Worm (Caenorhabditis elegans) whole organism, late embryonic: ENCODE results near the gene T23F6.5.
A peak's percentile ranks its signal among the peaks of the same experiment; 100 is the strongest.

Experiments
- C08G9.2 ChIP-seq: sonication (generic microtip); optimal IDR thresholded peaks from 2 replicates; lab custom pipeline; 2016; ENCODE audit warnings: mild to moderate bottlenecking, missing genetic modification characterization, moderate library complexity, missing compliant biosample characterization
- F13H6.1 ChIP-seq: sonication (generic microtip); optimal IDR thresholded peaks from 2 replicates; lab custom pipeline; 2016; ENCODE audit warnings: missing genetic modification characterization, missing compliant biosample characterization
- K09A11.1 ChIP-seq: sonication (generic microtip); optimal IDR thresholded peaks from 2 replicates; lab custom pipeline; 2017; ENCODE audit warnings: antibody characterized with exemption, mild to moderate bottlenecking, missing genetic modification characterization, missing compliant biosample characterization; ENCODE audit not compliant: insufficient read depth
- Y22D7AL.16 ChIP-seq: sonication (generic microtip); optimal IDR thresholded peaks from 2 replicates; lab custom pipeline; 2016; ENCODE audit warnings: missing genetic modification characterization, missing compliant biosample characterization
- ahr-1 ChIP-seq: sonication (generic microtip); optimal IDR thresholded peaks from 2 replicates; lab custom pipeline; 2016; ENCODE audit warnings: missing genetic modification characterization, missing compliant biosample characterization
- ceh-19 ChIP-seq: fragments of 200-800 bp; sonication (Bioruptor generic); optimal IDR thresholded peaks from 2 replicates; lab custom pipeline; 2018; ENCODE audit warnings: mild to moderate bottlenecking, missing genetic modification characterization, missing compliant biosample characterization
- ceh-24 ChIP-seq: sonication (generic microtip); optimal IDR thresholded peaks from 2 replicates; lab custom pipeline; 2016; ENCODE audit warnings: mild to moderate bottlenecking, missing genetic modification characterization, missing compliant biosample characterization
- ceh-45 ChIP-seq: fragments of 200-800 bp; sonication (Bioruptor generic); IDR thresholded peaks from 2 replicates; pipeline ENCODE4 v1.3.6; 2022; ENCODE audit warnings: missing genetic modification reagents, missing genetic modification characterization, missing compliant biosample characterization
- ceh-48 ChIP-seq: sonication (generic microtip); optimal IDR thresholded peaks from 2 replicates; lab custom pipeline; 2016; ENCODE audit warnings: missing genetic modification characterization, inconsistent platforms, missing compliant biosample characterization
- ceh-6 ChIP-seq: fragments of 200-800 bp; sonication (Bioruptor generic); optimal IDR thresholded peaks from 2 replicates; lab custom pipeline; 2018; ENCODE audit warnings: mild to moderate bottlenecking, missing genetic modification characterization, missing compliant biosample characterization
- ceh-9 ChIP-seq: sonication (generic microtip); optimal IDR thresholded peaks from 2 replicates; lab custom pipeline; 2016; ENCODE audit warnings: mild to moderate bottlenecking, missing genetic modification characterization, inconsistent platforms, missing compliant biosample characterization
- che-1 ChIP-seq: sonication (generic microtip); optimal IDR thresholded peaks from 2 replicates; lab custom pipeline; 2016; ENCODE audit warnings: mild to moderate bottlenecking, missing genetic modification characterization, missing compliant biosample characterization
- dve-1 ChIP-seq: sonication (generic microtip); optimal IDR thresholded peaks from 2 replicates; lab custom pipeline; 2017; ENCODE audit warnings: antibody characterized with exemption, mild to moderate bottlenecking, missing genetic modification characterization, missing compliant biosample characterization
- elt-2 ChIP-seq: sonication (generic microtip); optimal IDR thresholded peaks from 2 replicates; lab custom pipeline; 2016; ENCODE audit warnings: missing genetic modification reagents, missing genetic modification characterization, missing compliant biosample characterization
- ets-4 ChIP-seq: sonication (generic microtip); optimal IDR thresholded peaks from 2 replicates; lab custom pipeline; 2016; ENCODE audit warnings: missing genetic modification characterization, missing compliant biosample characterization
- eyg-1 ChIP-seq: sonication (generic microtip); optimal IDR thresholded peaks from 2 replicates; lab custom pipeline; 2016; ENCODE audit warnings: missing genotype, missing genetic modification characterization, missing compliant biosample characterization
- fkh-10 ChIP-seq: fragments of 150-350 bp; optimal IDR thresholded peaks from 2 replicates; lab custom pipeline; 2014; ENCODE audit warnings: missing biosample characterization, missing genetic modification reagents, missing genetic modification characterization
- hlh-30 ChIP-seq: sonication (generic microtip); optimal IDR thresholded peaks from 2 replicates; lab custom pipeline; 2017; ENCODE audit warnings: antibody characterized with exemption, missing genetic modification characterization, missing compliant biosample characterization; ENCODE audit not compliant: insufficient read depth
- lin-11 ChIP-seq: fragments of 200-800 bp; sonication (Bioruptor generic); optimal IDR thresholded peaks from 2 replicates; lab custom pipeline; 2018; ENCODE audit warnings: mild to moderate bottlenecking, missing genetic modification characterization, missing compliant biosample characterization
- nfya-1 ChIP-seq: sonication (generic microtip); optimal IDR thresholded peaks from 2 replicates; lab custom pipeline; 2017; ENCODE audit warnings: missing genetic modification characterization, mild to moderate bottlenecking, missing compliant biosample characterization, antibody characterized with exemption, moderate library complexity
- nhr-11 ChIP-seq: fragments of 150-350 bp; optimal IDR thresholded peaks from 2 replicates; lab custom pipeline; 2014; ENCODE audit warnings: missing biosample characterization, missing genetic modification characterization
- nhr-232 ChIP-seq: sonication (generic microtip); optimal IDR thresholded peaks from 2 replicates; lab custom pipeline; 2016; ENCODE audit warnings: missing genetic modification characterization, missing compliant biosample characterization
- npax-4 ChIP-seq: sonication (generic microtip); optimal IDR thresholded peaks from 2 replicates; lab custom pipeline; 2016; ENCODE audit warnings: missing genetic modification characterization, missing compliant biosample characterization
- odd-2 ChIP-seq: sonication (generic microtip); optimal IDR thresholded peaks from 2 replicates; lab custom pipeline; 2017; ENCODE audit warnings: antibody characterized with exemption, mild to moderate bottlenecking, missing genetic modification characterization, missing compliant biosample characterization
- pat-9 ChIP-seq: fragments of 200-800 bp; sonication (Bioruptor generic); optimal IDR thresholded peaks from 2 replicates; lab custom pipeline; 2018; ENCODE audit warnings: mild to moderate bottlenecking, missing genetic modification characterization, moderate library complexity, missing compliant biosample characterization
- pha-2 ChIP-seq: sonication (generic microtip); optimal IDR thresholded peaks from 2 replicates; lab custom pipeline; 2017; ENCODE audit warnings: mild to moderate bottlenecking, missing genetic modification characterization, missing compliant biosample characterization
- pha-4 ChIP-seq: fragments of 150-350 bp; optimal IDR thresholded peaks from 2 replicates; lab custom pipeline; 2018; ENCODE audit warnings: missing biosample characterization, missing genetic modification reagents, missing genetic modification characterization
- sox-2 ChIP-seq: fragments of 200-800 bp; sonication (Bioruptor generic); IDR thresholded peaks from 2 replicates; pipeline ENCODE4 v1.3.6; 2022; ENCODE audit warnings: missing genetic modification reagents, missing genetic modification characterization, missing compliant biosample characterization
- sox-4 ChIP-seq: sonication (generic microtip); optimal IDR thresholded peaks from 2 replicates; lab custom pipeline; 2017; ENCODE audit warnings: mild to moderate bottlenecking, missing genetic modification characterization, inconsistent platforms, missing compliant biosample characterization
- syd-9 ChIP-seq: sonication (generic microtip); optimal IDR thresholded peaks from 2 replicates; lab custom pipeline; 2016; ENCODE audit warnings: mild to moderate bottlenecking, missing genetic modification characterization, moderate library complexity, missing compliant biosample characterization
- tbx-2 ChIP-seq: sonication (generic microtip); optimal IDR thresholded peaks from 2 replicates; lab custom pipeline; 2016; ENCODE audit warnings: missing genetic modification characterization, missing compliant biosample characterization
- tbx-7 ChIP-seq: sonication (generic microtip); optimal IDR thresholded peaks from 2 replicates; lab custom pipeline; 2016; ENCODE audit warnings: missing genotype, missing genetic modification characterization, missing compliant biosample characterization
- unc-3 ChIP-seq, 2 experiments: fragments of 200-800 bp in 1 of 2; sonication (Bioruptor generic) in 1 of 2; sonication (generic microtip) in 1 of 2; conservative IDR thresholded peaks in 1 of 2; optimal IDR thresholded peaks in 1 of 2; 2 replicates each; pipeline versions ENCODE4 v1.3.6 to Lab custom; 2016 to 2022; ENCODE audit warnings: missing compliant biosample characterization in 2 of 2, missing genetic modification characterization in 2 of 2, missing genetic modification reagents in 1 of 2
- unc-55 ChIP-seq: sonication (generic microtip); optimal IDR thresholded peaks from 2 replicates; lab custom pipeline; 2017; ENCODE audit warnings: missing biosample characterization, missing genetic modification reagents, missing genetic modification characterization
- unc-86 ChIP-seq: sonication (generic microtip); optimal IDR thresholded peaks from 2 replicates; lab custom pipeline; 2016; ENCODE audit warnings: missing genetic modification characterization, missing compliant biosample characterization
- zip-5 ChIP-seq: sonication (generic microtip); optimal IDR thresholded peaks from 2 replicates; lab custom pipeline; 2016; ENCODE audit warnings: missing genetic modification characterization, missing compliant biosample characterization
- ztf-16 ChIP-seq: sonication (generic microtip); optimal IDR thresholded peaks from 2 replicates; lab custom pipeline; 2017; ENCODE audit warnings: missing genetic modification characterization, missing compliant biosample characterization

The T23F6.5 gene

DNA sequence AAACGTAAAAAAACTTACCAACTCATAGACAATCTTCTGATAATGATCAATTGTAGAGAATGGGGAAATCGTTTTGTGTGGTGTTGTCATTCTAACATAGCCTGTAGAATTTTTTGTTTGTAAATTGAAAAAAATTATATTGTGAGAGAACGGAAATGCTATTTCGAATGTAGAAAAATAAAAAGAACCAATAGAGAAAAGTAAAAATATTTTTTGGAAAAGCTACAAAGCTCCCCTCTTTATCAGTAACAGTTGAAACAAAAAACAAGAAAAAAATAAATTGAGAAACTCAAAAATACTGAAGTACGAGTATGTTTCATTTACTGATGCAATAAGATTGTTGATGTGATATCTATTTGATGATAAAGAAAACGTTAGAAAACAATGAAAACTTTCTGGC, 29.7 kb downstream of the T23F6.5 start, which contains the start of gene C27D8.3:
C27D8.3 (minus strand) TSS at position 101 of the 400 bp plus-strand sequence.
- TF ChIP-seq odd-2 (tag; lab: Kevin White, UChicago) = no peak
- no peak for TF ChIP-seq ahr-1 (tag; lab: Kevin White, UChicago)
- no peak for TF ChIP-seq fkh-10 (GFP tag; lab: Kevin White, UChicago)
- TF ChIP-seq pha-2 (tag; lab: Kevin White, UChicago) = no peak
- TF ChIP-seq eyg-1 = no peak
- no peak for TF ChIP-seq tbx-7 (tag; lab: Kevin White, UChicago)
- TF ChIP-seq ceh-9 (tag; lab: Kevin White, UChicago) = no peak
- TF ChIP-seq che-1 (tag; lab: Kevin White, UChicago) = no peak

ce11 chrIV:12710996-12711395, 30.3 kb downstream of the T23F6.5 start, which contains the start of gene C27D8.2:
C27D8.2 (plus strand) TSS chrIV:12711217.
- no peak for TF ChIP-seq odd-2 (tag; lab: Kevin White, UChicago)

ce11 chrIV:12703811-12704210, 37.5 kb downstream of the T23F6.5 start, which contains the start of gene C27D8.4:
C27D8.4 (plus strand) TSS chrIV:12704111.
- TF ChIP-seq ceh-45 = no peak
- no peak for TF ChIP-seq syd-9 (tag; lab: Kevin White, UChicago)
- TF ChIP-seq unc-55 (GFP tag; lab: Kevin White, UChicago) = no peak
- no peak for TF ChIP-seq npax-4 (tag; lab: Kevin White, UChicago)
- no peak for TF ChIP-seq pha-4
- no peak for TF ChIP-seq dve-1 (tag; lab: Kevin White, UChicago)
- no peak for TF ChIP-seq nhr-232 (tag; lab: Kevin White, UChicago)
- TF ChIP-seq nhr-11 (tag; lab: Kevin White, UChicago) = no peak
- no peak for TF ChIP-seq Y22D7AL.16 (tag; lab: Kevin White, UChicago)
- TF ChIP-seq ceh-48 = no peak
- TF ChIP-seq pat-9 (tag; lab: Kevin White, UChicago) = no peak
- TF ChIP-seq ets-4 = no peak
- no peak for TF ChIP-seq sox-4
- TF ChIP-seq, all 69 proteins: peak for 0

DNA sequence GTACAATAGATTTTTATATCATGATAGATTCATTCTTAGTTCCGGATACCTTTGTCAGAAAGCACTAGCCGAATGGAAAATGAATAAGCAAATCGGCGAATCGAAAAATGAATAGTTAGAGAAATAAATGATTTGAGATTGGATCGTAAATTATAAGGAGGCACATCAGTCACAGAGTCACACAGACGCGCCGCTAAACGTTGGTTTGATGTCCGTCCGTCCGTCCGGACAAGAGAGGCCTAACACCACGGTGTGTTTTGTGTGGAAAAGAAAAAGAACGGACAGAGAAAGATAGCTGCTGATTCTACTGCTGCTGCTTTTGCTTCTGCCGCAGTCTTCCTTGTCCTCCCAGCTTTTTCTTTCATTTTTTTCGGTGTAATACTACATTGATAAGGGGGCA, 40.4 kb downstream of the T23F6.5 start:
- TF ChIP-seq ceh-45 = no peak
- no peak for TF ChIP-seq ztf-16 (tag; lab: Kevin White, UChicago)
- TF ChIP-seq unc-55 (GFP tag; lab: Kevin White, UChicago) = peak; percentile 51
- TF ChIP-seq, all 69 proteins: peak for 1

- TF ChIP-seq unc-86 (tag; lab: Kevin White, UChicago) (no peak), unc-3 (GFP tag; conservative IDR thresholded peaks at IDR 0.05; lab: Robert Waterston, UW) (no peak), unc-3 (tag; optimal IDR thresholded peaks at IDR 0.05; lab: Kevin White, UChicago) (no peak), pat-9 (tag; lab: Kevin White, UChicago) (no peak), ceh-19 (no peak), tbx-2 (tag; lab: Kevin White, UChicago) (no peak), fkh-10 (GFP tag; lab: Kevin White, UChicago) (no peak), K09A11.1 (tag; lab: Kevin White, UChicago) (no peak), sox-2 (GFP tag; lab: Robert Waterston, UW) (no peak), ceh-6 (no peak), unc-55 (GFP tag; lab: Kevin White, UChicago) (no peak), nfya-1 (tag; lab: Kevin White, UChicago) (no peak), C08G9.2 (no peak), elt-2 (tag; lab: Kevin White, UChicago) (no peak), hlh-30 (tag; lab: Kevin White, UChicago) (no peak), F13H6.1 (tag; lab: Kevin White, UChicago) (no peak), lin-11 (tag; lab: Kevin White, UChicago) (no peak), zip-5 (no peak), ceh-24 (no peak)
Observed at ce11 chrIV:12700204-12700603, 41.1 kb downstream of the T23F6.5 start.
